Worm (Caenorhabditis elegans): ENCODE data around the gene M163.5.

The M163.5 gene

ce11 chrX:14473740-14474139, at the start of gene M163.5:
TSS of gene M163.5 (plus strand) at chrX:14474040.
- TF ChIP-seq unc-62 (GFP tag; optimal IDR thresholded peaks at IDR 0.05): no peak

ce11 chrX:14424186-14424585, 49.7 kb upstream of the M163.5 start:
- no peak for TF ChIP-seq unc-62 (GFP tag; optimal IDR thresholded peaks at IDR 0.05)

DNA sequence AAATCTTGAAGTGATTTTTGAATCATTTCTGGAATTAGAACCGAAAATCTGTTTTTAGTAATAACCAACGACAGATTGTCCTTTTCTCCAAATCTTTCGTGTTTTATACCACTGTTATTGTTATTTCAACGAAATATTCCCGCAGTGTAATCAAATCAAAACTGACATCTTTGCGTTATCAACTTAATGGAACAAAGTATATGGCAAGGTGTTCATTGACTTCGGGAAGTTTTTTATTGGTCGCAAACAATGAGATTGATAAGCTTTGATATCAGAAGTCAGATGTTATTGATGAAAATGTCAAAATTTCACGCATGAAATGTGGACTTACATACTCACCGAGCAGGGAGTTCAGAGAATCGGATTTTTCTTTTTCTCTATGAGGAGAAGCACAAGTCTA, 49.2 kb upstream of the M163.5 start, which contains the start of gene F23D12.11:
TSS of gene F23D12.11 (minus strand) at position 79 of the 400 bp plus-strand sequence.
- no peak for TF ChIP-seq unc-62 (GFP tag; optimal IDR thresholded peaks at IDR 0.05)

DNA sequence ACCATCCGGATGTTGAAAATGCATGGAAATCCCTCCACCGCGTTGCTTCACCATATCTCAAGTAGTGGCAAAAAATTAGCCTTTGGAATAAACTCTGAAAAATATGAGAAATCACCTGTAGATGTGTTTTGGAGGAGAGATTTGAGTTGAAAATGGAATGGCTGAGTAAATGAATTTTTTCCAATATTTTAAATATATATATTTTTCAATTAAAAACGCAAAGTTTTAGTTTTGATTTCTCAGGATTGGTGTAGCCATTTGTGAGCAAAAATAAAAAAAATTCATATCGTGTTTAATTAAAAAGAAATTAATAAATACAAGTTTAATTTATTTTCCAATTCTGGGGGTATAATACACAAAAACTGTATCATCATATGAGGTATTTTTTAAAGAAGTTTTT, 45.8 kb upstream of the M163.5 start, which contains the start of gene F23D12.1:
TSS of gene F23D12.1 (minus strand) at position 101 of the 400 bp plus-strand sequence.
- no peak for TF ChIP-seq unc-62 (GFP tag; optimal IDR thresholded peaks at IDR 0.05)

ce11 chrX:14430436-14430835, 43.4 kb upstream of the M163.5 start:
- TF ChIP-seq unc-62 (GFP tag; optimal IDR thresholded peaks at IDR 0.05): no peak

- TF ChIP-seq unc-62 (GFP tag; optimal IDR thresholded peaks at IDR 0.05): no peak
These were observed 38.1 kb upstream of the M163.5 start for ce11 chrX:14435648-14436155.

ce11 chrX:14442321-14442720, 31.5 kb upstream of the M163.5 start, which contains the start of gene F23D12.3:
TSS of gene F23D12.3 (plus strand) at chrX:14442621.
- no peak for TF ChIP-seq unc-62 (GFP tag; optimal IDR thresholded peaks at IDR 0.05)

ce11 chrX:14444701-14445100, 29.1 kb upstream of the M163.5 start, which contains the start of gene F23D12.4:
TSS of gene F23D12.4 (plus strand) at chrX:14445001.
- no peak for TF ChIP-seq unc-62 (GFP tag; optimal IDR thresholded peaks at IDR 0.05)

DNA sequence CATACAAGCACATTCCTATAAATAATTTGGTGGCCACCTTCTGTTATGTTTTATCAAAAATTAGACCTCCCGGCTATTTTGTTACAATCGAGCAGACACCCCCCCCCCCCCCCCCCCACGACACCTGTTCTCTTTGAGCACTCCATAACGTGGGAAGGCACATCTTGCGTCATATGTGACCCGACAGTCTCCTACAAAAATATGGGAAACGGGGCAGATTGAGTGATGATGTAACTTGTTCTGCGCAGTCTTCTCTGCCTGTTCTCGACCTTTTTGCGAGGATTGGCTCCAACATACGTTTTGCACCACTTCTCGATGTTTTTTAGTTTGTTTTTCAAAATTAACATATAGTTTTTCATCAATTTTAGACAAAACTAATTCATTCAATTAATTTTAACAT, 26.3 kb upstream of the M163.5 start:
- no peak for TF ChIP-seq unc-62 (GFP tag; optimal IDR thresholded peaks at IDR 0.05)

- no peak for TF ChIP-seq unc-62 (GFP tag; optimal IDR thresholded peaks at IDR 0.05)
These were observed 25.9 kb upstream of the M163.5 start, which contains the start of gene jmjd-3.2 for ce11 chrX:14447910-14448309. TSS of gene jmjd-3.2 (plus strand) at chrX:14448210.

DNA sequence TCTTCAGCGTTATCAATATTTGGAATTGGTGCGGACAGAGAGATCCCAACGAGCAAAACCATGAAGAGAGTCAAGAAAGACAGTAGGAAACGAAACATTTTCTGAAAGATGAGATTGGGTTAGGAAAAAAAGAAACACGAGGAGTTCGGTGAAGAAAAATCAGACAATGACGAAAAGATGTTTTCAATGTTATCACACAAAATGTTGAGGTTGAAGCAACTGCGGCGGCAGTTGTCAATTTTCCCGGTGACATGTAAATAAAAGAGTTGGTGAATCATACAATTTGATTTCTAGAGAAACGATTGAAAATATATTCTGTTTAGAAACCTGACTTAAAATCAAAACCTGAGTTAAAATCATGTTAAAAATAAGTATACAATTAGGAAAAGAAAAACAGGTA, 20.1 kb upstream of the M163.5 start, which contains the start of gene F23D12.7:
TSS of gene F23D12.7 (minus strand) at position 101 of the 400 bp plus-strand sequence.
- no peak for TF ChIP-seq unc-62 (GFP tag; optimal IDR thresholded peaks at IDR 0.05)

DNA sequence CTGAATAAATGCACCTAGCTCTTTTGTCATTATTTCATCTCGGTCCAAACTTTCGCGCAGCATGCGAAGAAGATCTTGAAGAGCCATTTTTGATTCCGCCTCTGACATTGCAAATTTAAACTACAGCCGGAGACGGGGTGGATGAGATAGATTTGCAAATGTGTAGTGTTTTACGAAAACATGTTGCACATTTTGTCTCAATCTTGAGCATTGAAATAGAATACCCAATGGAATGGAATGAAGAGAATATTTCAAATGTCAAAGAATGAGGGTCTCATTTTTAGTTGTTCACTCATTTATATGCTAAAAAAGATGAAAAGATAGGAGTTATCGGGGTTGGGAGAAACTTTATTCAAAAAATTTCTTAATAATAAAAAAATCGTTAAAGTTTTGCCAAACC, 18.4 kb upstream of the M163.5 start, which contains the start of gene Y66C5A.1:
TSS of gene Y66C5A.1 (minus strand) at position 101 of the 400 bp plus-strand sequence.
- no peak for TF ChIP-seq unc-62 (GFP tag; optimal IDR thresholded peaks at IDR 0.05)

- TF ChIP-seq unc-62 (GFP tag; optimal IDR thresholded peaks at IDR 0.05): no peak
These were observed 13.4 kb upstream of the M163.5 start, which contains the start of gene Y66C5A.2 for ce11 chrX:14460412-14460811. TSS of gene Y66C5A.2 (plus strand) at chrX:14460712.

DNA sequence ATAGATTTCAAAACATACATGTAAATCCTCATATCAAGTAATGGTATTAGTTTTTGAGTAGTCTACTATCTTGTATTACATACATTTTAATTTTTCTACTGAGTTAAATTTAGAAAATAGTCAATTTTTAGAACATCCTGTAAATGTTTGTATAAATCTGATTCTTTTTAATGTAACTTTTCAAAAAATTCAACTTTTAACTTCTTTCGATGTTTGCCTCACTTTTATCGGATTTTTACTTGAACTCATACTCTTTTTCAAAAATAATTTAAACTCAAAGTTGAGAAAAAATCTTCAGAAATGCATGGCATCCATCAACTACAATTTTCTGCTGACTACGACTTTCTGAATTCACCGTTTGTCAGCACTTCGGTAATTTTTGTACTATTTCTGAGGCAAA, 9.3 kb upstream of the M163.5 start, which contains the start of gene M163.7:
TSS of gene M163.7 (plus strand) at position 301 of the 400 bp plus-strand sequence.
- no peak for TF ChIP-seq unc-62 (GFP tag; optimal IDR thresholded peaks at IDR 0.05)

DNA sequence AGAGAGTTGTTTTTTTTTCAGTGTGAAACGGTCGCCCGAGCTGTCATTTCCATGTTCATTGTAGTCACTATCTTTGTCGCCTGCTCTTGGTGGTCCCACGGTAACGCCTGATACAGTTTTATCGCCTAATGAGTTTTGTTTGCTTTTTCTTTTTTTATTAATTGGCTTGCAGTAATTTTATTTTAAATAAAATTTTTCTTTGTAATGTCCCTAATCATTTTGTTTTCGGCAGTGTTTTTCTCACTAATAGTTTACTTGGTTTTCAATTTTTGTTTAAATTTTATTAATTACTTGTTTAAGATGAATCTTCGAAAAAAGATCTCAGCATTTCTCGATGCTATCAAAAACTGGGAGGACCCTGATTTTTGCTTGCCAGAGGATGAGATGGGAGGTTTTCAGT, 8.2 kb upstream of the M163.5 start, which contains the start of gene M163.22:
TSS of gene M163.22 (plus strand) at position 301 of the 400 bp plus-strand sequence.
- TF ChIP-seq unc-62 (GFP tag; optimal IDR thresholded peaks at IDR 0.05): no peak

ce11 chrX:14466532-14466931, 7.3 kb upstream of the M163.5 start, which contains the start of gene M163.21:
TSS of gene M163.21 (plus strand) at chrX:14466832.
- TF ChIP-seq unc-62 (GFP tag; optimal IDR thresholded peaks at IDR 0.05): no peak

ce11 chrX:14469284-14469683, 4.6 kb upstream of the M163.5 start, which contains the start of gene M163.9:
TSS of gene M163.9 (plus strand) at chrX:14469584.
- TF ChIP-seq unc-62 (GFP tag; optimal IDR thresholded peaks at IDR 0.05): no peak
